Fruit fly (Drosophila melanogaster) whole organism, embryonic: Measurements from ENCODE around the gene CG9289.

ENCODE experiments used
- ATbp ChIP-seq: fragments of 200-800 bp; sonication (Bioruptor generic); optimal IDR thresholded peaks from 2 replicates; lab custom pipeline; 2017; ENCODE audit warnings: missing biosample characterization, mild to moderate bottlenecking, missing genetic modification characterization, missing genetic modification reagents
- BEAF-32 ChIP-seq: fragments of 200-800 bp; sonication (Bioruptor generic); optimal IDR thresholded peaks from 3 replicates; lab custom pipeline; 2017; ENCODE audit warnings: missing biosample characterization, missing genetic modification characterization, mild to moderate bottlenecking, moderate library complexity, missing genetic modification reagents
- BtbVII ChIP-seq: fragments of 200-800 bp; sonication (Bioruptor generic); optimal IDR thresholded peaks from 3 replicates; lab custom pipeline; 2017; ENCODE audit warnings: missing biosample characterization, mild to moderate bottlenecking, missing genetic modification characterization
- Bteb2 ChIP-seq: fragments of 200-800 bp; sonication (Bioruptor generic); optimal IDR thresholded peaks from 2 replicates; lab custom pipeline; 2016; ENCODE audit warnings: missing biosample characterization, missing genetic modification characterization
- CG10267 ChIP-seq: fragments of 200-800 bp; sonication (Bioruptor generic); optimal IDR thresholded peaks from 2 replicates; lab custom pipeline; 2018; ENCODE audit warnings: missing biosample characterization, mild to moderate bottlenecking, missing genetic modification characterization, moderate library complexity
- CG11456 ChIP-seq: fragments of 200-800 bp; sonication (Bioruptor generic); IDR thresholded peaks from 3 replicates; pipeline ENCODE4 v1.3.6; 2022; ENCODE audit warnings: missing biosample characterization, missing genetic modification characterization
- CG11696 ChIP-seq: fragments of 200-800 bp; sonication (Bioruptor generic); IDR thresholded peaks from 2 replicates; pipeline ENCODE4 v1.3.6; 2022; ENCODE audit warnings: missing biosample characterization, missing genetic modification characterization
- CG13123 ChIP-seq: fragments of 200-800 bp; sonication (Bioruptor generic); optimal IDR thresholded peaks from 2 replicates; lab custom pipeline; 2016; ENCODE audit warnings: missing biosample characterization, missing genetic modification characterization
- CG13296 ChIP-seq: fragments of 200-800 bp; sonication (Bioruptor generic); optimal IDR thresholded peaks from 3 replicates; lab custom pipeline; 2018; ENCODE audit warnings: missing biosample characterization, mild to moderate bottlenecking, missing genetic modification characterization
- CG13424 ChIP-seq: fragments of 200-800 bp; sonication (Bioruptor generic); optimal IDR thresholded peaks from 2 replicates; lab custom pipeline; 2019; ENCODE audit warnings: missing biosample characterization, mild to moderate bottlenecking, missing genetic modification characterization, moderate library complexity
- CG15269 ChIP-seq: fragments of 200-800 bp; sonication (Bioruptor generic); optimal IDR thresholded peaks from 2 replicates; lab custom pipeline; 2018; ENCODE audit warnings: missing biosample characterization, mild to moderate bottlenecking, missing genetic modification characterization, moderate library complexity
- CG16863 ChIP-seq: fragments of 200-800 bp; sonication (Bioruptor generic); optimal IDR thresholded peaks from 3 replicates; lab custom pipeline; 2016; ENCODE audit warnings: missing biosample characterization, missing genetic modification characterization
- CG1832 ChIP-seq: fragments of 200-800 bp; sonication (Bioruptor generic); optimal IDR thresholded peaks from 2 replicates; lab custom pipeline; 2017; ENCODE audit warnings: missing biosample characterization, mild to moderate bottlenecking, missing genetic modification characterization, inconsistent platforms
- CG18599 ChIP-seq: fragments of 200-800 bp; sonication (Bioruptor generic); optimal IDR thresholded peaks from 3 replicates; lab custom pipeline; 2017; ENCODE audit warnings: missing biosample characterization, missing genetic modification characterization, mild to moderate bottlenecking, moderate library complexity, missing genetic modification reagents
- CG6175 ChIP-seq: fragments of 200-800 bp; sonication (Bioruptor generic); IDR thresholded peaks from 3 replicates; pipeline ENCODE4 v1.3.6; 2022; ENCODE audit warnings: missing biosample characterization, missing genetic modification characterization
- CG6254 ChIP-seq: fragments of 200-800 bp; sonication (Bioruptor generic); optimal IDR thresholded peaks from 3 replicates; lab custom pipeline; 2017; ENCODE audit warnings: mild to moderate bottlenecking, missing biosample characterization, missing genetic modification reagents, missing genetic modification characterization
- CG8089 ChIP-seq: fragments of 200-800 bp; sonication (Bioruptor generic); optimal IDR thresholded peaks from 3 replicates; lab custom pipeline; 2016; ENCODE audit warnings: missing biosample characterization, missing genetic modification characterization
- CG8290 ChIP-seq, 3 experiments: fragments of 200-800 bp; sonication (Bioruptor generic); optimal IDR thresholded peaks; 2 replicates each; lab custom pipeline; 2016 to 2019; ENCODE audit warnings: missing biosample characterization in 3 of 3, missing genetic modification characterization in 3 of 3, mild to moderate bottlenecking in 2 of 3, moderate library complexity in 1 of 3
- CG8359 ChIP-seq: fragments of 200-800 bp; sonication (Bioruptor generic); optimal IDR thresholded peaks from 2 replicates; lab custom pipeline; 2017; ENCODE audit warnings: missing biosample characterization, mild to moderate bottlenecking, missing genetic modification characterization, borderline replicate concordance
- CG8388 ChIP-seq: fragments of 200-800 bp; sonication (Bioruptor generic); optimal IDR thresholded peaks from 2 replicates; lab custom pipeline; 2019; ENCODE audit warnings: missing biosample characterization, mild to moderate bottlenecking, missing genetic modification characterization, moderate library complexity
- CG9437 ChIP-seq: fragments of 200-800 bp; sonication (Bioruptor generic); optimal IDR thresholded peaks from 2 replicates; lab custom pipeline; 2018; ENCODE audit warnings: missing biosample characterization, mild to moderate bottlenecking, missing genetic modification characterization
- CG9727 ChIP-seq: fragments of 200-800 bp; sonication (Bioruptor generic); optimal IDR thresholded peaks from 3 replicates; lab custom pipeline; 2017; ENCODE audit warnings: missing biosample characterization, mild to moderate bottlenecking, missing genetic modification characterization
- D19B ChIP-seq: fragments of 200-800 bp; sonication (Bioruptor generic); optimal IDR thresholded peaks from 2 replicates; lab custom pipeline; 2017; ENCODE audit warnings: missing biosample characterization, mild to moderate bottlenecking, missing genetic modification characterization
- Drgx ChIP-seq: fragments of 200-800 bp; sonication (Bioruptor generic); IDR thresholded peaks from 2 replicates; pipeline ENCODE4 v1.3.6; 2022; ENCODE audit warnings: missing biosample characterization, missing genetic modification characterization
- Hand ChIP-seq: fragments of 200-800 bp; sonication (Bioruptor generic); optimal IDR thresholded peaks from 2 replicates; lab custom pipeline; 2017; ENCODE audit warnings: mild to moderate bottlenecking, missing biosample characterization, missing genetic modification reagents, missing genetic modification characterization
- HmgD ChIP-seq: fragments of 200-800 bp; sonication (Bioruptor generic); optimal IDR thresholded peaks from 3 replicates; lab custom pipeline; 2016; ENCODE audit warnings: missing biosample characterization, missing genetic modification characterization
- Hmx ChIP-seq: fragments of 200-800 bp; sonication (Bioruptor generic); optimal IDR thresholded peaks from 2 replicates; lab custom pipeline; 2016; ENCODE audit warnings: missing biosample characterization, missing genetic modification characterization
- Oaz ChIP-seq: fragments of 200-800 bp; sonication (Bioruptor generic); IDR thresholded peaks from 2 replicates; pipeline ENCODE4 v1.3.6; 2022; ENCODE audit warnings: missing biosample characterization, missing genetic modification characterization
- Optix ChIP-seq: fragments of 200-800 bp; sonication (Bioruptor generic); IDR thresholded peaks from 3 replicates; pipeline ENCODE4 v1.3.6; 2022; ENCODE audit warnings: missing biosample characterization, missing genetic modification characterization
- ab ChIP-seq: fragments of 200-800 bp; sonication (Bioruptor generic); optimal IDR thresholded peaks from 2 replicates; lab custom pipeline; 2016; ENCODE audit warnings: missing biosample characterization, missing genetic modification characterization
- al ChIP-seq: fragments of 200-800 bp; sonication (Bioruptor generic); IDR thresholded peaks from 2 replicates; pipeline ENCODE4 v1.3.6; 2022; ENCODE audit warnings: missing biosample characterization, missing genetic modification characterization
- aop ChIP-seq: fragments of 200-800 bp; sonication (Bioruptor generic); IDR thresholded peaks from 2 replicates; pipeline ENCODE4 v1.3.6; 2022; ENCODE audit warnings: missing biosample characterization, missing genetic modification characterization
- bigmax ChIP-seq: fragments of 200-800 bp; sonication (Bioruptor generic); optimal IDR thresholded peaks from 2 replicates; lab custom pipeline; 2018; ENCODE audit warnings: missing biosample characterization, mild to moderate bottlenecking, missing genetic modification characterization
- caup ChIP-seq: fragments of 200-800 bp; sonication (Bioruptor generic); optimal IDR thresholded peaks from 3 replicates; lab custom pipeline; 2017; ENCODE audit warnings: missing biosample characterization, mild to moderate bottlenecking, missing genetic modification characterization, moderate library complexity; ENCODE audit not compliant: severe bottlenecking
- dm ChIP-seq: fragments of 200-800 bp; sonication (Bioruptor generic); optimal IDR thresholded peaks from 3 replicates; lab custom pipeline; 2016; ENCODE audit warnings: missing biosample characterization, missing genetic modification characterization
- fru ChIP-seq: fragments of >200 bp; optimal IDR thresholded peaks from 2 replicates; lab custom pipeline; 2017
- gfzf ChIP-seq: fragments of 200-800 bp; sonication (Bioruptor generic); optimal IDR thresholded peaks from 2 replicates; lab custom pipeline; 2016; ENCODE audit warnings: missing biosample characterization, mild to moderate bottlenecking, missing genetic modification characterization, moderate library complexity
- grn ChIP-seq: fragments of 200-800 bp; sonication (Bioruptor generic); optimal IDR thresholded peaks from 3 replicates; lab custom pipeline; 2017; ENCODE audit warnings: missing biosample characterization, missing genetic modification characterization
- ham ChIP-seq: fragments of 200-800 bp; sonication (Bioruptor generic); IDR thresholded peaks from 2 replicates; pipeline ENCODE4 v1.3.6; 2022; ENCODE audit warnings: missing biosample characterization, missing genetic modification characterization
- lab ChIP-seq: fragments of 200-800 bp; sonication (Bioruptor generic); optimal IDR thresholded peaks from 3 replicates; lab custom pipeline; 2017; ENCODE audit warnings: missing biosample characterization, missing genetic modification characterization, mild to moderate bottlenecking, moderate library complexity, missing genetic modification reagents
- otp ChIP-seq: fragments of 200-800 bp; sonication (Bioruptor generic); IDR thresholded peaks from 3 replicates; pipeline ENCODE4, ENCODE4 v1.3.6; 2022; ENCODE audit warnings: missing biosample characterization, missing genetic modification characterization
- p53 ChIP-seq: fragments of 200-800 bp; sonication (Bioruptor generic); optimal IDR thresholded peaks from 2 replicates; lab custom pipeline; 2016; ENCODE audit warnings: missing biosample characterization, missing genetic modification characterization
- pum ChIP-seq: fragments of 200-800 bp; sonication (Bioruptor generic); optimal IDR thresholded peaks from 2 replicates; lab custom pipeline; 2016; ENCODE audit warnings: missing biosample characterization, missing genetic modification characterization
- sug ChIP-seq: fragments of 200-800 bp; optimal IDR thresholded peaks from 2 replicates; lab custom pipeline; 2019; ENCODE audit warnings: missing biosample characterization, mild to moderate bottlenecking, missing genetic modification characterization, moderate library complexity
- tna ChIP-seq: fragments of 200-800 bp; sonication (Bioruptor generic); IDR thresholded peaks from 2 replicates; pipeline ENCODE4 v1.3.6; 2022; ENCODE audit warnings: missing biosample characterization, missing genetic modification characterization; ENCODE audit not compliant: partially characterized antibody
- unpg ChIP-seq: fragments of 200-800 bp; sonication (Bioruptor generic); optimal IDR thresholded peaks from 3 replicates; lab custom pipeline; 2018; ENCODE audit warnings: missing biosample characterization, mild to moderate bottlenecking, missing genetic modification characterization, moderate library complexity
- usp ChIP-seq: fragments of >200 bp; optimal IDR thresholded peaks from 2 replicates; lab custom pipeline; 2017; ENCODE audit warnings: missing biosample characterization, missing genetic modification characterization
- zen2 ChIP-seq: fragments of 200-800 bp; sonication (Bioruptor generic); IDR thresholded peaks from 3 replicates; pipeline ENCODE4 v1.3.6; 2022; ENCODE audit warnings: missing biosample characterization, missing genetic modification characterization; ENCODE audit not compliant: partially characterized antibody
- zfh1 ChIP-seq: fragments of 200-800 bp; sonication (Bioruptor generic); IDR thresholded peaks from 3 replicates; pipeline ENCODE4 v1.3.6; 2022; ENCODE audit warnings: missing biosample characterization, missing genetic modification characterization

The CG9289 gene

DNA sequence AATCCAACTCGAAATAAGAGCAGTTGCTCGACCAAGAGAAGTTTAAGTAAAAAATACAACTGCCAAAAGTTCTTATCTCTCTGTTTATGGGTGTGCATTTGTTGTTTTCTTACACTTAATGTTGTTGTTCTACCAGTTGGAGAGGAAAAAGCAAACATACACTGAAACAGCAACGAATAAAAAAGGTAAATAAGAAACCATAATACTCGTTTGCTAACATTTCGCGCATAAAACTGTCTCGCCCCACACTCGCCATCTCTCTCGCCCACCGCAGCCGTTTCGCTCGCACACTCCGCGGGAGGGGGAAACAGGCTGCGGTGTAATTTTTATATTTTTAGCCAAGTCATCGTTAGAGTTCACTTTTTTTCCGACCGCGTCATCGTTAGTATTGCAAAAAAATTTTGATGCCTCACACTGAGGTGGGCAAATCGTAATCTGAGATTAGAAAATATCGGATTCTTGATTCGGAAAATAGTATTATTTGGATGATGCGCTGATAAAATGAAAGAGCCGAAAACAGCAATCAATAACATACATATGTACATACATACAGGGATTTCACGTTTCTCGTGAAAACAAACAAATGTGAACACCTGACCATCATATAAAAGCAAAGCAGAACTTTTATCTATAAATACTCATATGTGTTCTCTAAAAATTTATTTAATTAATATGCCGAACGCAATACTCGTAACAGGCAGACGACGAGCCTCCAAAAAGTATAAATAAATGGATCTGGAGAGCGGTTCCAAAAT, 8.4 kb upstream of the CG9289 start (continued):
- TF ChIP-seq bigmax (GFP tag; lab: Kevin White, UChicago) (no peak), Optix (no peak), fru (lab: Kevin White, UChicago) (no peak), ab (GFP tag; lab: Kevin White, UChicago) (no peak), HmgD (GFP tag; lab: Kevin White, UChicago) (no peak), CG9727 (peak; percentile 33), BtbVII (GFP tag; lab: Kevin White, UChicago) (peak; percentile 54), CG1832 (GFP tag; lab: Kevin White, UChicago) (no peak), BEAF-32 (no peak), CG8089 (GFP tag; lab: Kevin White, UChicago) (no peak), unpg (peak; percentile 30), CG10267 (no peak), Drgx (GFP tag; lab: Robert Waterston, UW) (no peak), CG18599 (GFP tag; lab: Kevin White, UChicago) (peak; percentile 61), Hand (peak; percentile 59), D19B (GFP tag; lab: Kevin White, UChicago) (no peak), grn (peak; percentile 38), CG8290 (GFP tag; optimal IDR thresholded peaks at IDR 0.05; lab: Kevin White, UChicago) (no peak), CG8290 (tag; optimal IDR thresholded peaks at IDR 0.05; lab: Kevin White, UChicago) (peak in 1 of 2 experiments; percentile 37), ham (GFP tag; lab: Robert Waterston, UW) (no peak), al (GFP tag; lab: Robert Waterston, UW) (peak; percentile 14; the same call in 1 of the 2 replicates), CG13424 (peak; percentile 42), zfh1 (0 out of 3 replicates have a peak, but pooled peaks have one; percentile 37), caup (GFP tag; lab: Kevin White, UChicago) (peak; percentile 74), zen2 (GFP tag; lab: Robert Waterston, UW) (no peak), lab (GFP tag; lab: Kevin White, UChicago) (peak; percentile 68), CG8388 (no peak), otp (no peak), p53 (GFP tag; lab: Kevin White, UChicago) (no peak), usp (GFP tag; lab: Kevin White, UChicago) (no peak), CG6254 (GFP tag; lab: Kevin White, UChicago) (no peak), aop (GFP tag; lab: Robert Waterston, UW) (no peak), pum (GFP tag; lab: Kevin White, UChicago) (no peak), Hmx (GFP tag; lab: Kevin White, UChicago) (no peak), CG6175 (GFP tag; lab: Robert Waterston, UW) (no peak), CG9437 (no peak), CG11456 (GFP tag; lab: Robert Waterston, UW) (0 out of 3 replicates have a peak, but pooled peaks have one; percentile 43), ATbp (GFP tag; lab: Kevin White, UChicago) (no peak), sug (peak; percentile 78)

DNA sequence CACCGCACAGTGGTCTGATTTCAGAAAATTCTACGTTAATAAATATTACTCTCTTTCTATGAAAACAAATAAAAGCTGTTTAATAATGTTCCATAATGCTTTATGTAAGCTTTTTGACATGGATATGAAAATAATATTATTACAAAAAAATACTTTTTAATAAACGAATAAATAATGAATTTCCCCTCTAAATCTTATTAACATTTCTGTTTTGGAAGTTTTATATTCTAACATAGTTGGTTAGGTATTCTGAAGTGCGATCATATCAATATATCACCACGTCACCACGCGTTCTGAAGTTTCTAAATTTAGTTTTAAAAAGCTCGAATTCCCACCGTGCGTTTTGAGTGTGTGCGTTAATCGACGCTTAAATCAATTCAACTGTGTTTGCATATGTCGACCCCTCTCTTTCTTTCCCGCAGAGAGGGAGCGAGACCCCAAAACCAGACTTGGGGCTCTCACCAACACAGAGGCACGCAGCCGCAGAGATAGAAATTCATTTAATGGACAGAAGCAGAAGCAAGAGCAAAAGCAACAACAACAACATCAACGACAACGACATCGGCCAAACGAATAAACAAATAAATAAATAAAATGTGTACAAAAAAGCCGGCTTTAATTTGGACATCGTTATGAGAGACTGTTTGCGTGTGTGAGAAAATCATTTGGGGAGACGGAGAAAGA, 7.3 kb upstream of the CG9289 start:
- TF ChIP-seq CG15269 (tag; lab: Kevin White, UChicago) (peak; percentile 93), CG13296 (GFP tag; lab: Kevin White, UChicago) (peak; percentile 91), grn (peak; percentile 46), CG13123 (GFP tag; lab: Kevin White, UChicago) (peak; percentile 58), CG9437 (peak; percentile 92), CG11696 (peak; percentile 55), CG8359 (GFP tag; lab: Kevin White, UChicago) (peak; percentile 64), gfzf (GFP tag; lab: Kevin White, UChicago) (no peak), tna (no peak), dm (GFP tag; lab: Kevin White, UChicago) (no peak), Oaz (peak; percentile 55; the same call in 1 of the 2 replicates), CG16863 (GFP tag; lab: Kevin White, UChicago) (peak; percentile 48), Bteb2 (GFP tag; lab: Kevin White, UChicago) (peak; percentile 54)
